Fruit fly (Drosophila melanogaster) Kc167 (cell line): ENCODE measurements around the gene CG34428.

ENCODE experiments used
- Myc ChIP-seq: fragments of >200 bp; optimal IDR thresholded peaks from 2 replicates; lab custom pipeline; 2017; ENCODE audit warnings: missing external identifiers
- Sin3A ChIP-seq: fragments of >200 bp; optimal IDR thresholded peaks from 2 replicates; lab custom pipeline; 2018; ENCODE audit warnings: missing external identifiers
- insv ChIP-seq: fragments of >200 bp; optimal IDR thresholded peaks from 3 replicates; lab custom pipeline; 2018; ENCODE audit warnings: missing external identifiers
- psq ChIP-seq: fragments of >200 bp; optimal IDR thresholded peaks from 2 replicates; lab custom pipeline; 2017; ENCODE audit warnings: missing external identifiers
- ttk ChIP-seq: sonication (Bioruptor generic); optimal IDR thresholded peaks from 2 replicates; lab custom pipeline; 2017; ENCODE audit warnings: missing external identifiers

dm6 chr3L:13061322-13061809 lies at the start of gene CG34428, which contains the start of gene CG14115:
- TF ChIP-seq psq: no peak
- TF ChIP-seq Sin3A (lab: Kevin White, UChicago): no peak
- no peak for TF ChIP-seq insv (lab: Kevin White, UChicago)
- TF ChIP-seq ttk: no peak
- no peak for TF ChIP-seq Myc (lab: Kevin White, UChicago)
